Fruit fly (Drosophila melanogaster): ENCODE measurements around the gene cv-d.

cv-d gene

DNA sequence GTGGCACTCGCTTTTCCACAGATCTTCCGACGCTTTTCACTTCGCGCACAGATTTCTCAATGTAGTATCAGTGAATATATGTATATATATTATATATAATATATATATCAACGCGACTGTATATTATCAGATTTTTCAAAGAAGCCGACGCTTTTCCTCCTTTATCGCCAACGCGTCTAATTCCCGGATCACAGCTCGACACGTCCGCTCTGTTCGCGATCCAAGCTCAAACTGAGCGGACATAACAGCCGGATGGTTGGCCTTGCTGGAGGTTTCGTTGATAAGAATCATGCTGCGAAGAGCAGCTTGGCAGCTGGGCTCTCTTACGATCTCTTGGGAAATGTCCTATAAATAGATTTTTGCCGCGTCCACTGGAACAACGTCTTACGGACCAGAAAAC is at the start of gene cv-d:
Gene cv-d, minus strand, starts transcription at position 235 of the 400 bp plus-strand sequence.
- TF ChIP-seq foxo (GFP tag; optimal IDR thresholded peaks at IDR 0.05) (no peak), Rel (GFP tag; optimal IDR thresholded peaks at IDR 0.05) (no peak), Rel (tag; optimal IDR thresholded peaks at IDR 0.05) (peak; percentile 0)

DNA sequence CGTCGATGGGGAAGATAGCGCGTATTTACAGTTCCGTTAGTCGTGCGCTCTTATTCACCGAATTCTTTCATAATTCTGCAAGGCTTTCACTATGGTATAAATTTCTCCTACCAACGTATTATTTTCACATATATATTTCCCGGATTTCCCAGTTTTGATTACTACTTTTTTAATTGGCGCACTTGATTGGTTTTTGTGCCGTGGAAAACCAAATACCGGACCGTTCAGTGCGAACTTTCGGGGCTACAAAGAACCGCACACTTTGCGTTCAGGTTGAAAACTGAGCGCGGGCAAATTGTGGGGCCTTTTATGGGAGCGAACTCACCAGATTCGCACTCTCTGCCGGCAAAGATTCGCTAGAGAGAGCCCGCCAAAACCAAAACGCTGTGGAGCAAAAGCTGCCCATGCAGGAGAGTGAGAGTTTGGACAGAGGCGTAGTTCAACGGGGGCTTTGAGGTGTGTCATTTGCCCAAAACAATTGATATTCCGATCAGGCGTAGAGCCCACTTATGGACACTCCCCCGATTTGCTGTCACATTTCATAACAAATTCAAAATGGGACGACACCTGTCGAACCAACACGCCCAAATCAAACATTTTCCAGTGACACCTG is 47.8 kb upstream of the cv-d start:
- TF ChIP-seq Dif (GFP tag; optimal IDR thresholded peaks at IDR 0.05; ENCODE audit: partially characterized antibody) (peak; percentile 87), dl (GFP tag; optimal IDR thresholded peaks at IDR 0.05; ENCODE audit: insufficient read depth in 1 of 2, partially characterized antibody in 2 of 2) (peak; percentile 79 to 86)

DNA sequence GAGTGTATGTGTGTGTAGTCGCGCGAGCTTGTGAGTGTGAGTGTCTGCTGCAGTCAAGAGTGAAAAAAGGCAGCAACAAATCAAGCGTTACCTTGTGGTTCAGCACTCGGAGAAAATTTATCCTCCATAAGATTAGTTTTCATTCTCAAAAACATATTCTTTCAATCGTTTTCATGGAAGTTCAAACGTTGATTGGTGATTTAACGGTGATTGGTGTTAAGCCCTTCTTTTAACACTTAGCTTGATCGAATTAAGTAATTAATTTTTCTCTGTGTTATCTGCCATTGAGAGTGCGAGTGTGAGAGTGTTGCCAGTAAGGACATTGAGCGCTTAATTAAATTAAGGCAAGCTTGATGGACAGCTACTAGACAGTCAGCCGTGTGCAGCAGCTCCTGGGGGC is 46.3 kb upstream of the cv-d start:
- TF ChIP-seq h (GFP tag; optimal IDR thresholded peaks at IDR 0.05) (peak; percentile 76), usp (GFP tag; optimal IDR thresholded peaks at IDR 0.05) (no peak), woc (GFP tag; optimal IDR thresholded peaks at IDR 0.05) (no peak), fru (GFP tag; optimal IDR thresholded peaks at IDR 0.05) (peak; percentile 70), ey (GFP tag; optimal IDR thresholded peaks at IDR 0.05) (peak; percentile 69), dl (GFP tag; optimal IDR thresholded peaks at IDR 0.05; ENCODE audit: insufficient read depth in 1 of 2, partially characterized antibody in 2 of 2) (no peak), GATAd (GFP tag; optimal IDR thresholded peaks at IDR 0.05) (no peak), HLH106 (tag; optimal IDR thresholded peaks at IDR 0.05) (peak; percentile 58), tai (GFP tag; optimal IDR thresholded peaks at IDR 0.05) (no peak), dmrt93B (GFP tag; optimal IDR thresholded peaks at IDR 0.05) (peak; percentile 24), br (GFP tag; optimal IDR thresholded peaks at IDR 0.05) (peak; percentile 70), CG32264 (GFP tag; optimal IDR thresholded peaks at IDR 0.05) (no peak), Hr78 (GFP tag; optimal IDR thresholded peaks at IDR 0.05) (no peak), Vsx2 (GFP tag; optimal IDR thresholded peaks at IDR 0.05; ENCODE audit: partially characterized antibody) (no peak), Abd-B (GFP tag; optimal IDR thresholded peaks at IDR 0.05) (no peak), Dfd (GFP tag; optimal IDR thresholded peaks at IDR 0.05) (no peak), psq (GFP tag; optimal IDR thresholded peaks at IDR 0.05) (peak; percentile 27), Hnf4 (GFP tag; optimal IDR thresholded peaks at IDR 0.05) (peak; percentile 40), sage (GFP tag; optimal IDR thresholded peaks at IDR 0.05) (no peak), Sp1 (GFP tag; optimal IDR thresholded peaks at IDR 0.05) (peak; percentile 44), OdsH (GFP tag; optimal IDR thresholded peaks at IDR 0.05) (peak; percentile 59), rgr (GFP tag; optimal IDR thresholded peaks at IDR 0.05) (peak; percentile 69), foxo (GFP tag; optimal IDR thresholded peaks at IDR 0.05) (peak in 1 of 2 experiments; percentile 72)

DNA sequence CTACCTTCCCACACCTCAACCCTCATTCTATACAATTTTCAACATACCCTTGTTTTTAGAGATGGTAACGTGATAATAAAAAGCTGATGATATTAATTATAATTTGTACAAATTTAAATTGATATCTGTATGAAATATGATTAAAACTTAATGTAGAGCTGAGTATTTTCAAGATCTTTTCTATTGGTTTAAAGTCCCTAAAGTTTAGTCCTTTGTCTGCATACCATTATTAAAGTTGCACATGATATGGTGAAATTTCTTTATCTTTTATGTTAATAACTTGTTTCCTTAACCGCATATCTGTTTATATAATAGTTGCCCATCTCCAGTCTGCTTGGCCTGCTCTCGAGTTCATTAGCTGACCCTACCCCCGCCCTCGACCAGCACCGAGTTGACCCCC is 44.9 kb upstream of the cv-d start:
- TF ChIP-seq pan (optimal IDR thresholded peaks at IDR 0.05): no peak
- TF ChIP-seq Sp1 (GFP tag; optimal IDR thresholded peaks at IDR 0.05): peak; percentile 20
- TF ChIP-seq Abd-B (GFP tag; optimal IDR thresholded peaks at IDR 0.05): no peak
- no peak for TF ChIP-seq sv (GFP tag; optimal IDR thresholded peaks at IDR 0.05)
- no peak for TF ChIP-seq lola (GFP tag; optimal IDR thresholded peaks at IDR 0.05)
- no peak for TF ChIP-seq jim (GFP tag; optimal IDR thresholded peaks at IDR 0.05)
- peak; percentile 25 for TF ChIP-seq h (GFP tag; optimal IDR thresholded peaks at IDR 0.05)
- TF ChIP-seq CrebA (GFP tag; optimal IDR thresholded peaks at IDR 0.05; ENCODE audit: borderline replicate concordance): no peak
- no peak for TF ChIP-seq Dif (GFP tag; optimal IDR thresholded peaks at IDR 0.05; ENCODE audit: partially characterized antibody)
- no peak for TF ChIP-seq ey (GFP tag; optimal IDR thresholded peaks at IDR 0.05)
- peak in 1 of 2 experiments; percentile 39 for TF ChIP-seq foxo (GFP tag; optimal IDR thresholded peaks at IDR 0.05)
- TF ChIP-seq N (GFP tag; optimal IDR thresholded peaks at IDR 0.05): no peak
- TF ChIP-seq Hnf4 (GFP tag; optimal IDR thresholded peaks at IDR 0.05): no peak
- no peak for TF ChIP-seq dl (GFP tag; optimal IDR thresholded peaks at IDR 0.05; ENCODE audit: insufficient read depth in 1 of 2, partially characterized antibody in 2 of 2)
- no peak for TF ChIP-seq sage (GFP tag; optimal IDR thresholded peaks at IDR 0.05)
- peak; percentile 25 for TF ChIP-seq HLH106 (tag; optimal IDR thresholded peaks at IDR 0.05)
- TF ChIP-seq br (GFP tag; optimal IDR thresholded peaks at IDR 0.05): no peak
- no peak for TF ChIP-seq CG32264 (GFP tag; optimal IDR thresholded peaks at IDR 0.05)
- peak; percentile 18 for TF ChIP-seq OdsH (GFP tag; optimal IDR thresholded peaks at IDR 0.05)
- TF ChIP-seq Myc (optimal IDR thresholded peaks at IDR 0.05): no peak
- TF ChIP-seq rgr (GFP tag; optimal IDR thresholded peaks at IDR 0.05): peak; percentile 7
- TF ChIP-seq dmrt93B (GFP tag; optimal IDR thresholded peaks at IDR 0.05): no peak
- TF ChIP-seq fru (GFP tag; optimal IDR thresholded peaks at IDR 0.05): peak; percentile 15
